ENCODE assay signal across 5 fruit fly cellular contexts in the genomic region with DNA sequence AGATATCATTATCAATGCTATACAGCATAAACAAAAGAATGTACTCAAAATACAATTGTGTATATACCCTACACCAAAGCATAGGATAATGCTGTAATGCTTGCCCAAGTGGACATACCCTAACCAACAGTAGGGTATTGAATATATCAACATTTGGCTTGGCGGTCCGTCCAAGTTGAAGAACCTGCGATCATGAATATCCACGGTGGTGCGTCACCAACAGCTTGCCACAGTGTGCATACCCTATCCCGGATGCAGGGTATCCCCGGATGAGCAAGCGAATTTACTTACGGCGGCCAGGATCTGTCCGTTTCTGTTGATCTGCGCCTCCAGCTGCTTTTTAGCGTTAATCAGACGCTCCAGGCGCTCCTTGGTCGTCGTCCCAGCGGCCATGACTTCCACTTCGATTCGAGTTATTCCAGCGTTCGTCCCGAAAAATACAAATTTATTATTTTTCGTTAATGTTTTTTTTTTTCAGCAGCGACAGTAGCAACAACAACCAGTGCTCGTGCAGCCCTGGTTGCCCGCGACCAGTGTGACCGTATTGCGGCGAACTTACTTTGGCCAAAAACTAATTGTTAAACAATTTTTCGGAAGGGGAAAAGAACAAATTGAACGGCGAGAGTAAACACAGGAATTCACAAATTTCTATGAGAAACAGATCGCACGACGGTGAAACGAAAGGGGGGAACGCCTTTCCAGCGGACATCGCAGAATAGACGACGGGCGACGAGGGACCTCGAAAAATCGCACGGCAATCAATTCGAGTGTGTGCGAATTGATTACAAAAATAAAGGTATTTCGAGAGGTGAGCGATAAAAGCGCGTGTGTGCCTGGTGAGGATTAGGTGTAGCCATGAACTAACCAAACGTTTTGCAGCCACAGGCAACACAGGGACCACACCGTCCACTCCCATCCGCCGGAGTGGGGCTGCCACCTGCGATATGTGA.
A peak's percentile ranks its signal among the peaks of the same experiment; 100 is the strongest.
TF ChIP-seq lines count a peak whose summit lies in the region.

A gene (plus strand): TSS at position 413 of the 950 bp plus-strand sequence.
A gene (minus strand): TSS at position 545 of the 950 bp plus-strand sequence.

TF ChIP-seq in whole organism, adult, 20 proteins besides CTCF, POLR2A, EP300 and RAD21 (continued from another document):
- TF ChIP-seq CG14711 (tag; optimal IDR thresholded peaks at IDR 0.05; lab: Kevin White, UChicago) (peak; percentile 15), tj (GFP tag; optimal IDR thresholded peaks at IDR 0.05; lab: Kevin White, UChicago) (peak; percentile 12), cnc (optimal IDR thresholded peaks at IDR 0.05; lab: Kevin White, UChicago) (peak in 1 of 2 experiments; percentile 31)

TF ChIP-seq in whole organism, embryonic, 481 proteins besides CTCF, POLR2A, EP300 and RAD21 (continued from another document and continues in another):
- TF ChIP-seq gem (tag; optimal IDR thresholded peaks at IDR 0.05; lab: Kevin White, UChicago) (no peak), CG9609 (GFP tag; optimal IDR thresholded peaks at IDR 0.05; lab: Kevin White, UChicago) (peak; percentile 66), fd96Cb (tag; optimal IDR thresholded peaks at IDR 0.05; lab: Kevin White, UChicago) (peak; percentile 61), Dref (GFP tag; IDR thresholded peaks at IDR 0.05; lab: Robert Waterston, UW) (no peak), ftz-f1 (GFP tag; optimal IDR thresholded peaks at IDR 0.05; lab: Kevin White, UChicago) (no peak), ham (GFP tag; IDR thresholded peaks at IDR 0.05; lab: Robert Waterston, UW) (0 out of 2 replicates have a peak, but pooled peaks have one; percentile 56), fd3F (GFP tag; optimal IDR thresholded peaks at IDR 0.05; lab: Kevin White, UChicago) (peak; percentile 36), tx (GFP tag; optimal IDR thresholded peaks at IDR 0.05; lab: Kevin White, UChicago) (peak; percentile 1), lbe (GFP tag; optimal IDR thresholded peaks at IDR 0.05; lab: Kevin White, UChicago) (no peak), CG14014 (GFP tag; IDR thresholded peaks at IDR 0.05; lab: Robert Waterston, UW) (peak; percentile 72), CG30431 (GFP tag; optimal IDR thresholded peaks at IDR 0.05; lab: Kevin White, UChicago) (peak; percentile 51), Adf1 (GFP tag; IDR thresholded peaks at IDR 0.05; lab: Robert Waterston, UW) (no peak), CG17612 (GFP tag; IDR thresholded peaks at IDR 0.05; lab: Robert Waterston, UW) (peak; percentile 47; the same call in 1 of the 2 replicates), Scr (GFP tag; IDR thresholded peaks at IDR 0.05; lab: Robert Waterston, UW; ENCODE audit: partially characterized antibody) (peak; percentile 19; the same call in 1 of the 2 replicates), CG3163 (GFP tag; optimal IDR thresholded peaks at IDR 0.05; lab: Kevin White, UChicago) (no peak), NfI (GFP tag; optimal IDR thresholded peaks at IDR 0.05; lab: Kevin White, UChicago) (peak; percentile 38), CG13287 (GFP tag; IDR thresholded peaks at IDR 0.05; lab: Robert Waterston, UW; ENCODE audit: partially characterized antibody) (peak; percentile 45; the same call in 1 of the 2 replicates), BtbVII (GFP tag; optimal IDR thresholded peaks at IDR 0.05; lab: Kevin White, UChicago) (no peak), pan (optimal IDR thresholded peaks at IDR 0.05; lab: Kevin White, UChicago) (no peak), pan (GFP tag; optimal IDR thresholded peaks at IDR 0.05 in 1 of 2, IDR thresholded peaks at IDR 0.05 in 1 of 2) (peak in 1 of 2 experiments; percentile 86), sens (GFP tag; lab: Kevin White, UChicago) (peak; percentile 89), ems (GFP tag; optimal IDR thresholded peaks at IDR 0.05; lab: Kevin White, UChicago) (peak; percentile 31), Eip74EF (GFP tag; optimal IDR thresholded peaks at IDR 0.05; lab: Kevin White, UChicago) (no peak), pnt (GFP tag; optimal IDR thresholded peaks at IDR 0.05; lab: Kevin White, UChicago) (peak; percentile 42), aop (GFP tag; IDR thresholded peaks at IDR 0.05; lab: Robert Waterston, UW) (no peak), Fer2 (tag; optimal IDR thresholded peaks at IDR 0.05; lab: Kevin White, UChicago) (no peak), pita (GFP tag; optimal IDR thresholded peaks at IDR 0.05; lab: Kevin White, UChicago) (no peak), CG5953 (GFP tag; IDR thresholded peaks at IDR 0.05; lab: Robert Waterston, UW) (peak; percentile 77)

TF ChIP-seq in whole organism, prepupa, 60 proteins besides CTCF, POLR2A, EP300 and RAD21 (continued from another document and continues in another):
- no peak for TF ChIP-seq Met (GFP tag; optimal IDR thresholded peaks at IDR 0.05; lab: Kevin White, UChicago)
- TF ChIP-seq Sox14 (GFP tag; optimal IDR thresholded peaks at IDR 0.05; lab: Kevin White, UChicago) = peak; percentile 78
- peak; percentile 60 for TF ChIP-seq spab (GFP tag; optimal IDR thresholded peaks at IDR 0.05; lab: Kevin White, UChicago)
- TF ChIP-seq net (GFP tag; optimal IDR thresholded peaks at IDR 0.05; lab: Kevin White, UChicago) = peak; percentile 69
- TF ChIP-seq CG11294 (GFP tag; IDR thresholded peaks at IDR 0.05; lab: Robert Waterston, UW) = peak; percentile 79
- peak; percentile 61 for TF ChIP-seq CG34406 (GFP tag; optimal IDR thresholded peaks at IDR 0.05; lab: Kevin White, UChicago)
- TF ChIP-seq OdsH (GFP tag; optimal IDR thresholded peaks at IDR 0.05; lab: Kevin White, UChicago) = no peak
- no peak for TF ChIP-seq CG10631 (GFP tag; optimal IDR thresholded peaks at IDR 0.05; lab: Kevin White, UChicago)
- TF ChIP-seq CG6808 (GFP tag; optimal IDR thresholded peaks at IDR 0.05; lab: Kevin White, UChicago) = peak; percentile 41
- peak; percentile 77 for TF ChIP-seq cyc (GFP tag; optimal IDR thresholded peaks at IDR 0.05; lab: Kevin White, UChicago)
- TF ChIP-seq Sox15 (GFP tag; optimal IDR thresholded peaks at IDR 0.05; lab: Kevin White, UChicago) = peak; percentile 62
- TF ChIP-seq CG3032 (tag; optimal IDR thresholded peaks at IDR 0.05; lab: Kevin White, UChicago) = peak; percentile 59
- TF ChIP-seq Eip75B (GFP tag; optimal IDR thresholded peaks at IDR 0.05; lab: Kevin White, UChicago) = peak; percentile 81
- TF ChIP-seq pdm3 (GFP tag; optimal IDR thresholded peaks at IDR 0.05; lab: Kevin White, UChicago) = peak; percentile 79
- TF ChIP-seq fd85E (GFP tag; optimal IDR thresholded peaks at IDR 0.05; lab: Kevin White, UChicago) = no peak
- peak; percentile 77 for TF ChIP-seq CG15336 (GFP tag; IDR thresholded peaks at IDR 0.05; lab: Robert Waterston, UW)
- peak; percentile 13 for TF ChIP-seq Blimp-1 (GFP tag; optimal IDR thresholded peaks at IDR 0.05; lab: Kevin White, UChicago)
- peak; percentile 19 to 51 for TF ChIP-seq ss (GFP tag; optimal IDR thresholded peaks at IDR 0.05; lab: Kevin White, UChicago)
- peak; percentile 81 for TF ChIP-seq CG32006 (GFP tag; optimal IDR thresholded peaks at IDR 0.05; lab: Kevin White, UChicago)
- TF ChIP-seq Lpt (GFP tag; optimal IDR thresholded peaks at IDR 0.05; lab: Kevin White, UChicago) = peak; percentile 30
- peak; percentile 19 for TF ChIP-seq CG11762 (GFP tag; optimal IDR thresholded peaks at IDR 0.05; lab: Kevin White, UChicago; ENCODE audit: insufficient read depth)
- peak; percentile 40 for TF ChIP-seq Ets96B (tag; optimal IDR thresholded peaks at IDR 0.05; lab: Kevin White, UChicago)
- TF ChIP-seq CG31627 (GFP tag; optimal IDR thresholded peaks at IDR 0.05; lab: Kevin White, UChicago) = peak; percentile 85
- TF ChIP-seq fd59A (GFP tag; optimal IDR thresholded peaks at IDR 0.05; lab: Kevin White, UChicago) = peak; percentile 55
- no peak for TF ChIP-seq CG16779 (tag; optimal IDR thresholded peaks at IDR 0.05; lab: Kevin White, UChicago)
- peak; percentile 85 for TF ChIP-seq CG1621 (tag; optimal IDR thresholded peaks at IDR 0.05; lab: Kevin White, UChicago)
- peak; percentile 88 for TF ChIP-seq Eip78C (GFP tag; lab: Kevin White, UChicago)
- TF ChIP-seq Smox (GFP tag; optimal IDR thresholded peaks at IDR 0.05; lab: Kevin White, UChicago) = no peak
- TF ChIP-seq CG8632 (GFP tag; optimal IDR thresholded peaks at IDR 0.05; lab: Kevin White, UChicago) = peak; percentile 61
- TF ChIP-seq Sox102F (GFP tag; optimal IDR thresholded peaks at IDR 0.05; lab: Kevin White, UChicago) = peak; percentile 71

TF ChIP-seq in whole organism, pupa, 21 proteins besides CTCF, POLR2A, EP300 and RAD21 (continued from another document):
- TF ChIP-seq Ets98B (GFP tag; IDR thresholded peaks at IDR 0.05; lab: Robert Waterston, UW) = peak; percentile 87
- peak; percentile 62 for TF ChIP-seq Snoo (tag; optimal IDR thresholded peaks at IDR 0.05; lab: Kevin White, UChicago)
- TF ChIP-seq CG34367 (tag; optimal IDR thresholded peaks at IDR 0.05; lab: Kevin White, UChicago) = peak; percentile 66

TF ChIP-seq in whole organism, wandering third instar larva, 38 proteins besides CTCF, POLR2A, EP300 and RAD21 (continued from another document):
- TF ChIP-seq Vsx2 (GFP tag; optimal IDR thresholded peaks at IDR 0.05; lab: Kevin White, UChicago; ENCODE audit: partially characterized antibody) = no peak
- TF ChIP-seq Hr83 (GFP tag; optimal IDR thresholded peaks at IDR 0.05; lab: Kevin White, UChicago; ENCODE audit: poor library complexity, severe bottlenecking) = peak; percentile 53
- no peak for TF ChIP-seq Dif (GFP tag; optimal IDR thresholded peaks at IDR 0.05; lab: Kevin White, UChicago; ENCODE audit: partially characterized antibody)
- TF ChIP-seq tai (GFP tag; optimal IDR thresholded peaks at IDR 0.05; lab: Kevin White, UChicago) = no peak
- TF ChIP-seq CG32264 (GFP tag; optimal IDR thresholded peaks at IDR 0.05; lab: Kevin White, UChicago) = no peak
- TF ChIP-seq h (GFP tag; optimal IDR thresholded peaks at IDR 0.05; lab: Kevin White, UChicago) = peak; percentile 56
- TF ChIP-seq brk (GFP tag; optimal IDR thresholded peaks at IDR 0.05; lab: Kevin White, UChicago) = no peak
- TF ChIP-seq Rel (GFP tag; optimal IDR thresholded peaks at IDR 0.05; lab: Kevin White, UChicago) = no peak
- peak; percentile 79 for TF ChIP-seq Rel (tag; optimal IDR thresholded peaks at IDR 0.05; lab: Kevin White, UChicago)
- peak; percentile 69 for TF ChIP-seq fru (GFP tag; optimal IDR thresholded peaks at IDR 0.05; lab: Kevin White, UChicago)
- TF ChIP-seq pan (optimal IDR thresholded peaks at IDR 0.05; lab: Kevin White, UChicago) = no peak
- TF ChIP-seq usp (GFP tag; optimal IDR thresholded peaks at IDR 0.05; lab: Kevin White, UChicago) = no peak
- TF ChIP-seq sage (GFP tag; optimal IDR thresholded peaks at IDR 0.05; lab: Kevin White, UChicago) = no peak
- no peak for TF ChIP-seq Mio (GFP tag; optimal IDR thresholded peaks at IDR 0.05; lab: Kevin White, UChicago)
- no peak for TF ChIP-seq Myc (optimal IDR thresholded peaks at IDR 0.05; lab: Kevin White, UChicago)
